Fruit fly (Drosophila melanogaster) whole organism: ENCODE measurements around the gene toe.

ENCODE experiments used
- CG8478 ChIP-seq: fragments of >200 bp; optimal IDR thresholded peaks from 2 replicates; lab custom pipeline; 2018; ENCODE audit warnings: inconsistent platforms
- Dll ChIP-seq: fragments of >200 bp; optimal IDR thresholded peaks from 2 replicates; lab custom pipeline; 2017
- EcR ChIP-seq, 2 experiments: fragments of >200 bp; optimal IDR thresholded peaks; 2 replicates each; lab custom pipeline; 2017; ENCODE audit warnings: missing biosample characterization in 2 of 2, missing genetic modification characterization in 2 of 2, missing genetic modification reagents in 2 of 2
- pan ChIP-seq: fragments of >200 bp; optimal IDR thresholded peaks from 2 replicates; lab custom pipeline; 2017
- usp ChIP-seq: fragments of >200 bp; optimal IDR thresholded peaks from 2 replicates; lab custom pipeline; 2017; ENCODE audit warnings: missing biosample characterization, missing genetic modification characterization, mixed read lengths

- no peak for TF ChIP-seq EcR (GFP tag; optimal IDR thresholded peaks at IDR 0.05; lab: Kevin White, UChicago)
- no peak for TF ChIP-seq pan (lab: Kevin White, UChicago)
- TF ChIP-seq Dll = no peak
- TF ChIP-seq usp (GFP tag; lab: Kevin White, UChicago) = no peak
- no peak for TF ChIP-seq CG8478 (lab: Kevin White, UChicago)
Observed at dm6 chr3L:12391240-12391843, 41.1 kb downstream of the toe start, which contains the start of gene Ncc69.
